Worm (Caenorhabditis elegans): Measurements from ENCODE around the gene T19C3.6.

- TF ChIP-seq nhr-11 (tag; optimal IDR thresholded peaks at IDR 0.05) = no peak
- no peak for TF ChIP-seq elt-3 (tag; optimal IDR thresholded peaks at IDR 0.05)
- no peak for TF ChIP-seq egl-27 (tag; optimal IDR thresholded peaks at IDR 0.05)
Measured at ce11 chrIII:658357-658756, 27.0 kb upstream of the T19C3.6 start, which contains the start of gene C09F5.1.

All from whole organism, L3 larva.